Worm (Caenorhabditis elegans): ENCODE data around the gene srh-60.

- TF ChIP-seq tbx-2 (tag; optimal IDR thresholded peaks at IDR 0.05) (no peak), sox-4 (tag; optimal IDR thresholded peaks at IDR 0.05) (no peak), pha-4 (tag; optimal IDR thresholded peaks at IDR 0.05) (no peak), ceh-22 (tag; optimal IDR thresholded peaks at IDR 0.05) (no peak), hlh-13 (GFP tag; optimal IDR thresholded peaks at IDR 0.05) (no peak), ceh-2 (tag; optimal IDR thresholded peaks at IDR 0.05) (no peak), ztf-16 (tag; optimal IDR thresholded peaks at IDR 0.05) (no peak), C08G9.2 (tag; optimal IDR thresholded peaks at IDR 0.05) (no peak), dmd-4 (tag; optimal IDR thresholded peaks at IDR 0.05; ENCODE audit: borderline replicate concordance) (no peak), ets-4 (tag; optimal IDR thresholded peaks at IDR 0.05) (no peak), ceh-45 (GFP tag; IDR thresholded peaks at IDR 0.05) (no peak)
Measured at ce11 chrII:3540151-3540550, 43.4 kb upstream of the srh-60 start.
